Worm (Caenorhabditis elegans): Measurements from ENCODE around the gene F07C3.3.

DNA sequence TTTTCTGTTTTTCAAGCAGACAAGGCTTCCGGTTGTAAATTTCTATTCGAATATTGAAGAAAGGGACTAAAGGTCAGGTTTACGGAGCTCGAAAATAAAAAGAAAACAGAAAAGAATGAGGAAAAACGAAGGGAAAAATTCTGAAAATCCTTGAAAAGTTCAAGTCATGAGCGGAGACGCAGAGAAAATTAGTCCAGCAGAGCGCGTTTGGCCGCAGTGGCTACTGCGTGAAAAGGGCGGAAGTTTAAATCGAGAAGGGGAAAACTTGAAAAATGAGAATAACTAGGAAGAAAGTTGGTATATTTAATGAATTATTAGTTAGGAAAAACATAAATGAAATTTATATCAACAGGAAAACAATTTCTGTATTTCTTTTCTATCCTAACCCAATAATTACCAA is 11.8 kb downstream of the F07C3.3 start:
- TF ChIP-seq ama-1 (optimal IDR thresholded peaks at IDR 0.05) (no peak), tra-4 (tag; optimal IDR thresholded peaks at IDR 0.05) (no peak), sea-1 (GFP tag; conservative IDR thresholded peaks at IDR 0.05) (no peak), tbx-37 (GFP tag; conservative IDR thresholded peaks at IDR 0.05) (no peak), ets-7 (tag; optimal IDR thresholded peaks at IDR 0.05) (no peak), hmbx-1 (tag; optimal IDR thresholded peaks at IDR 0.05) (no peak), hnd-1 (tag; optimal IDR thresholded peaks at IDR 0.05) (no peak), F13C5.2 (tag; optimal IDR thresholded peaks at IDR 0.05) (peak; percentile 14), scrt-1 (GFP tag; IDR thresholded peaks at IDR 0.05) (no peak), aly-1 (tag; optimal IDR thresholded peaks at IDR 0.05) (no peak), hmg-4 (GFP tag; optimal IDR thresholded peaks at IDR 0.05) (no peak), ceh-13 (GFP tag; optimal IDR thresholded peaks at IDR 0.05) (no peak)
